Fruit fly (Drosophila melanogaster): ENCODE results near the gene CG7443.

The CG7443 gene

dm6 chr3R:8354969-8355368 is 30.9 kb downstream of the CG7443 start (continued):
- TF ChIP-seq CG11762 (GFP tag; optimal IDR thresholded peaks at IDR 0.05; ENCODE audit: insufficient read depth) (peak; percentile 93), CG8632 (GFP tag; optimal IDR thresholded peaks at IDR 0.05) (peak; percentile 84), CG11902 (GFP tag; optimal IDR thresholded peaks at IDR 0.05) (peak; percentile 89), spab (GFP tag; optimal IDR thresholded peaks at IDR 0.05) (peak; percentile 42), fd59A (GFP tag; optimal IDR thresholded peaks at IDR 0.05) (peak; percentile 46), Ets21C (GFP tag; optimal IDR thresholded peaks at IDR 0.05) (peak; percentile 40), CG31627 (GFP tag; optimal IDR thresholded peaks at IDR 0.05) (peak; percentile 69), CG3919 (GFP tag; optimal IDR thresholded peaks at IDR 0.05) (peak; percentile 86), CG6276 (GFP tag; optimal IDR thresholded peaks at IDR 0.05) (peak; percentile 93), CG3032 (tag; optimal IDR thresholded peaks at IDR 0.05) (peak; percentile 78), CG8319 (GFP tag; optimal IDR thresholded peaks at IDR 0.05) (peak; percentile 90), CG34406 (GFP tag; optimal IDR thresholded peaks at IDR 0.05) (peak; percentile 87), CG8119 (GFP tag; IDR thresholded peaks at IDR 0.05) (peak; percentile 97), CG15336 (GFP tag; IDR thresholded peaks at IDR 0.05) (peak; percentile 97), Sox102F (GFP tag; optimal IDR thresholded peaks at IDR 0.05) (peak; percentile 66), CG11294 (GFP tag; IDR thresholded peaks at IDR 0.05) (peak; percentile 90), OdsH (GFP tag; optimal IDR thresholded peaks at IDR 0.05) (peak; percentile 95), CG16779 (tag; optimal IDR thresholded peaks at IDR 0.05) (peak; percentile 82), Ets96B (tag; optimal IDR thresholded peaks at IDR 0.05) (peak; percentile 72)

DNA sequence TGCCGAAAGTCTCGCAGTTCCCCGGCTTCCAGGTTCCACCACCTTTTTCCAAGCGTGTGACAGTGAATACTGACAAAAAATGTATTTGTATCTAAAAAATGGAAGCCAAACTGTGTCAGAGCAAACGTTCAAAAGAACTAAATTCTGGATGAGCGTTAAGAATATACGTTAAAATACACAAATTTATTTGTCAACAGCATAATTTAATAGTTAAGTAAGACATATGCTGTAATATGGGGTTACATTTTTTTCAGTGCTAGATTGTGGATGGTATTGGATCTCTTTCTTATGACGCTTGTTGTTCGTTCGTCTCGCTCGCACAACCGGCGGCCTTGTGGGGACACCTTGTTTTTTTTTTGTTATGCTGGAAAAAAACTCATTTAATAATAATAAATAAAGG is 31.5 kb downstream of the CG7443 start:
- TF ChIP-seq CG9139 (GFP tag; optimal IDR thresholded peaks at IDR 0.05) (peak; percentile 58), dac (GFP tag; optimal IDR thresholded peaks at IDR 0.05) (peak; percentile 62), CG11762 (GFP tag; optimal IDR thresholded peaks at IDR 0.05; ENCODE audit: insufficient read depth) (peak; percentile 89), CG8632 (GFP tag; optimal IDR thresholded peaks at IDR 0.05) (peak; percentile 80), lz (GFP tag; optimal IDR thresholded peaks at IDR 0.05) (peak; percentile 71), CG6808 (GFP tag; optimal IDR thresholded peaks at IDR 0.05) (peak; percentile 67), CG34406 (GFP tag; optimal IDR thresholded peaks at IDR 0.05) (peak; percentile 88), ss (GFP tag; optimal IDR thresholded peaks at IDR 0.05) (peak; percentile 46 to 89), eg (GFP tag; IDR thresholded peaks at IDR 0.05) (peak; percentile 92), acj6 (GFP tag; optimal IDR thresholded peaks at IDR 0.05) (peak; percentile 90), CG11902 (GFP tag; optimal IDR thresholded peaks at IDR 0.05) (peak; percentile 79), Met (GFP tag; optimal IDR thresholded peaks at IDR 0.05) (peak; percentile 75), CG4318 (GFP tag; optimal IDR thresholded peaks at IDR 0.05) (peak; percentile 84), CG16779 (tag; optimal IDR thresholded peaks at IDR 0.05) (peak; percentile 71), CG11294 (GFP tag; IDR thresholded peaks at IDR 0.05) (peak; percentile 82), Gug (GFP tag; IDR thresholded peaks at IDR 0.05) (peak; percentile 77), Eip75B (GFP tag; optimal IDR thresholded peaks at IDR 0.05) (peak; percentile 86), CG8319 (GFP tag; optimal IDR thresholded peaks at IDR 0.05) (peak; percentile 79), Hr4 (GFP tag; optimal IDR thresholded peaks at IDR 0.05) (peak; percentile 91), fd85E (GFP tag; optimal IDR thresholded peaks at IDR 0.05) (peak; percentile 48), pdm3 (GFP tag; optimal IDR thresholded peaks at IDR 0.05) (peak; percentile 87), Sox102F (GFP tag; optimal IDR thresholded peaks at IDR 0.05) (peak; percentile 82), cyc (GFP tag; optimal IDR thresholded peaks at IDR 0.05) (peak; percentile 79), esn (GFP tag; optimal IDR thresholded peaks at IDR 0.05) (peak; percentile 77), Lpt (GFP tag; optimal IDR thresholded peaks at IDR 0.05) (peak; percentile 83), vri (GFP tag; optimal IDR thresholded peaks at IDR 0.05) (peak; percentile 50), Sox14 (GFP tag; optimal IDR thresholded peaks at IDR 0.05) (peak; percentile 88), CG7368 (GFP tag; optimal IDR thresholded peaks at IDR 0.05) (peak; percentile 85), Eip93F (GFP tag; optimal IDR thresholded peaks at IDR 0.05) (no peak), spab (GFP tag; optimal IDR thresholded peaks at IDR 0.05) (peak; percentile 72), CG8119 (GFP tag; IDR thresholded peaks at IDR 0.05) (peak; percentile 88), fkh (GFP tag; optimal IDR thresholded peaks at IDR 0.05) (peak; percentile 76), Sox15 (GFP tag; optimal IDR thresholded peaks at IDR 0.05) (peak; percentile 86), OdsH (GFP tag; optimal IDR thresholded peaks at IDR 0.05) (peak; percentile 90), CG15336 (GFP tag; IDR thresholded peaks at IDR 0.05) (peak; percentile 92), CG1621 (tag; optimal IDR thresholded peaks at IDR 0.05) (peak; percentile 86), CG32006 (GFP tag; optimal IDR thresholded peaks at IDR 0.05) (peak; percentile 85), Ets96B (tag; optimal IDR thresholded peaks at IDR 0.05) (peak; percentile 89), fd59A (GFP tag; optimal IDR thresholded peaks at IDR 0.05) (peak; percentile 67), CG31627 (GFP tag; optimal IDR thresholded peaks at IDR 0.05) (peak; percentile 75), CG6276 (GFP tag; optimal IDR thresholded peaks at IDR 0.05) (peak; percentile 77), Blimp-1 (GFP tag; optimal IDR thresholded peaks at IDR 0.05) (no peak), CG3032 (tag; optimal IDR thresholded peaks at IDR 0.05) (peak; percentile 69), salr (GFP tag; optimal IDR thresholded peaks at IDR 0.05) (peak; percentile 69 to 85)

Data from whole organism, prepupa.